Fruit fly (Drosophila melanogaster) whole organism, pupa: ENCODE data around the gene mbc.

ENCODE experiments used
- CG10348 ChIP-seq: fragments of 200-800 bp; sonication (Bioruptor generic); IDR thresholded peaks from 2 replicates; pipeline ENCODE4 v1.3.6; 2022; ENCODE audit warnings: missing biosample characterization, missing genetic modification characterization
- CG12605 ChIP-seq: fragments of 200-800 bp; sonication (Bioruptor generic); IDR thresholded peaks from 2 replicates; pipeline ENCODE4 v1.3.6; 2022; ENCODE audit warnings: missing biosample characterization, missing genetic modification characterization
- CG13204 ChIP-seq: fragments of 200-800 bp; sonication (Bioruptor generic); optimal IDR thresholded peaks from 2 replicates; lab custom pipeline; 2018; ENCODE audit warnings: missing biosample characterization, mild to moderate bottlenecking, missing genetic modification characterization, moderate library complexity
- CG14655 ChIP-seq: fragments of 200-800 bp; sonication (Bioruptor generic); optimal IDR thresholded peaks from 3 replicates; lab custom pipeline; 2017; ENCODE audit warnings: mild to moderate bottlenecking, missing biosample characterization, missing genetic modification reagents, missing genetic modification characterization
- CG15710 ChIP-seq: fragments of 200-800 bp; sonication (Bioruptor generic); optimal IDR thresholded peaks from 2 replicates; lab custom pipeline; 2018; ENCODE audit warnings: missing biosample characterization, mild to moderate bottlenecking, missing genetic modification characterization, moderate library complexity
- CG17806 ChIP-seq: fragments of 200-800 bp; sonication (Bioruptor generic); optimal IDR thresholded peaks from 2 replicates; lab custom pipeline; 2018; ENCODE audit warnings: missing biosample characterization, mild to moderate bottlenecking, missing genetic modification characterization, moderate library complexity
- CG32121 ChIP-seq: fragments of 200-800 bp; sonication (Bioruptor generic); IDR thresholded peaks from 2 replicates; pipeline ENCODE4 v1.3.6; 2022; ENCODE audit warnings: missing biosample characterization, missing genetic modification characterization
- CG34367 ChIP-seq: fragments of 200-800 bp; sonication (Bioruptor generic); optimal IDR thresholded peaks from 2 replicates; lab custom pipeline; 2018; ENCODE audit warnings: missing biosample characterization, mild to moderate bottlenecking, missing genetic modification characterization
- CG4496 ChIP-seq: fragments of 200-800 bp; sonication (Bioruptor generic); IDR thresholded peaks from 3 replicates; pipeline ENCODE4 v1.3.6; 2022; ENCODE audit warnings: missing biosample characterization, missing genetic modification characterization
- CG8159 ChIP-seq: fragments of 200-800 bp; sonication (Bioruptor generic); optimal IDR thresholded peaks from 3 replicates; lab custom pipeline; 2018; ENCODE audit warnings: missing biosample characterization, mild to moderate bottlenecking, missing genetic modification characterization, moderate library complexity
- CG8301 ChIP-seq: fragments of 200-800 bp; sonication (Bioruptor generic); optimal IDR thresholded peaks from 2 replicates; lab custom pipeline; 2018; ENCODE audit warnings: missing biosample characterization, mild to moderate bottlenecking, missing genetic modification characterization
- CG9948 ChIP-seq: fragments of 200-800 bp; sonication (Bioruptor generic); optimal IDR thresholded peaks from 2 replicates; lab custom pipeline; 2018; ENCODE audit warnings: missing biosample characterization, mild to moderate bottlenecking, missing genetic modification characterization, moderate library complexity
- D1 ChIP-seq: fragments of 200-800 bp; sonication (Bioruptor generic); optimal IDR thresholded peaks from 2 replicates; lab custom pipeline; 2018; ENCODE audit warnings: missing biosample characterization, mild to moderate bottlenecking, missing genetic modification characterization, moderate library complexity
- EcR ChIP-seq: fragments of 200-800 bp; sonication (Bioruptor generic); optimal IDR thresholded peaks from 3 replicates; lab custom pipeline; 2019; ENCODE audit warnings: missing biosample characterization, missing genetic modification characterization, mild to moderate bottlenecking, moderate library complexity, missing genetic modification reagents
- Ets98B ChIP-seq: fragments of 200-800 bp; sonication (Bioruptor generic); IDR thresholded peaks from 2 replicates; pipeline ENCODE4 v1.3.6; 2022; ENCODE audit warnings: missing biosample characterization, missing genetic modification characterization
- Pif1A ChIP-seq: fragments of 200-800 bp; sonication (Bioruptor generic); optimal IDR thresholded peaks from 3 replicates; lab custom pipeline; 2016; ENCODE audit warnings: missing biosample characterization, missing genetic modification characterization
- Pif1B ChIP-seq: fragments of 200-800 bp; sonication (Bioruptor generic); optimal IDR thresholded peaks from 3 replicates; lab custom pipeline; 2016; ENCODE audit warnings: missing biosample characterization, missing genetic modification characterization
- Snoo ChIP-seq: fragments of 200-800 bp; sonication (Bioruptor generic); optimal IDR thresholded peaks from 3 replicates; lab custom pipeline; 2017; ENCODE audit warnings: missing biosample characterization, mild to moderate bottlenecking, missing genetic modification characterization, inconsistent platforms
- fd96Ca ChIP-seq: fragments of 200-800 bp; sonication (Bioruptor generic); IDR thresholded peaks from 3 replicates; pipeline ENCODE4 v1.3.6; 2022; ENCODE audit warnings: missing biosample characterization, missing genetic modification characterization
- gl ChIP-seq: fragments of 200-800 bp; sonication (Bioruptor generic); optimal IDR thresholded peaks from 2 replicates; lab custom pipeline; 2018; ENCODE audit warnings: missing biosample characterization, mild to moderate bottlenecking, missing genetic modification characterization
- rn ChIP-seq: fragments of 200-800 bp; sonication (Bioruptor generic); IDR thresholded peaks from 2 replicates; pipeline ENCODE4 v1.3.6; 2022; ENCODE audit warnings: missing biosample characterization, missing genetic modification characterization

Gene mbc

dm6 chr3R:23767417-23767853 lies 14.1 kb upstream of the mbc start, which contains the start of the genes CG10214 and CG10375:
Gene CG10214, minus strand, starts transcription at chr3R:23767488.
Gene CG10375, plus strand, starts transcription at chr3R:23767712.
- no peak for TF ChIP-seq CG14655 (GFP tag; lab: Kevin White, UChicago)
- TF ChIP-seq Pif1B (GFP tag; lab: Kevin White, UChicago): no peak
- no peak for TF ChIP-seq EcR
- TF ChIP-seq CG9948: peak; percentile 29
- TF ChIP-seq CG34367 (tag; lab: Kevin White, UChicago): peak; percentile 14
- TF ChIP-seq Snoo (tag; lab: Kevin White, UChicago): peak; percentile 48
- no peak for TF ChIP-seq CG10348 (GFP tag; lab: Robert Waterston, UW)
- peak; percentile 75 for TF ChIP-seq CG4496 (GFP tag; lab: Robert Waterston, UW)
- peak; percentile 64 for TF ChIP-seq Ets98B (GFP tag; lab: Robert Waterston, UW)
- TF ChIP-seq CG8159 (tag; lab: Kevin White, UChicago): peak; percentile 61
- TF ChIP-seq CG15710 (tag; lab: Kevin White, UChicago): peak; percentile 55
- TF ChIP-seq gl: peak; percentile 26
- no peak for TF ChIP-seq rn (GFP tag; lab: Robert Waterston, UW)
- no peak for TF ChIP-seq CG13204 (GFP tag; lab: Kevin White, UChicago)
- peak; percentile 67; the same call in 1 of the 3 replicates for TF ChIP-seq fd96Ca (GFP tag; lab: Robert Waterston, UW)
- TF ChIP-seq CG12605 (GFP tag; lab: Robert Waterston, UW): peak; percentile 34; the same call in 1 of the 2 replicates
- TF ChIP-seq Pif1A (GFP tag; lab: Kevin White, UChicago): no peak
- peak; percentile 51 for TF ChIP-seq CG17806 (tag; lab: Kevin White, UChicago)
- TF ChIP-seq D1 (tag; lab: Kevin White, UChicago): no peak
- TF ChIP-seq CG8301 (tag; lab: Kevin White, UChicago): peak; percentile 62
- peak; percentile 65 for TF ChIP-seq CG32121 (GFP tag; lab: Robert Waterston, UW)

dm6 chr3R:23772808-23773207 lies 8.8 kb upstream of the mbc start, which contains the start of gene tst:
Gene tst, minus strand, starts transcription at chr3R:23772859.
- TF ChIP-seq Ets98B (GFP tag; lab: Robert Waterston, UW) (peak; percentile 95), fd96Ca (GFP tag; lab: Robert Waterston, UW) (peak; percentile 94), gl (peak; percentile 49), CG32121 (GFP tag; lab: Robert Waterston, UW) (peak; percentile 95), rn (GFP tag; lab: Robert Waterston, UW) (peak; percentile 95), CG17806 (tag; lab: Kevin White, UChicago) (peak; percentile 89), CG8159 (tag; lab: Kevin White, UChicago) (peak; percentile 87), CG14655 (GFP tag; lab: Kevin White, UChicago) (peak; percentile 91), Pif1B (GFP tag; lab: Kevin White, UChicago) (no peak), CG8301 (tag; lab: Kevin White, UChicago) (peak; percentile 82), D1 (tag; lab: Kevin White, UChicago) (no peak), CG4496 (GFP tag; lab: Robert Waterston, UW) (peak; percentile 94), Pif1A (GFP tag; lab: Kevin White, UChicago) (no peak), CG15710 (tag; lab: Kevin White, UChicago) (peak; percentile 89), CG34367 (tag; lab: Kevin White, UChicago) (peak; percentile 80), Snoo (tag; lab: Kevin White, UChicago) (peak; percentile 87), CG9948 (peak; percentile 87), CG10348 (GFP tag; lab: Robert Waterston, UW) (peak; percentile 76), CG12605 (GFP tag; lab: Robert Waterston, UW) (peak; percentile 84), EcR (no peak)
- TF ChIP-seq, all 21 proteins: peak for 16

dm6 chr3R:23773610-23774364 lies 7.8 kb upstream of the mbc start, which contains the start of gene CG10208:
Gene CG10208, minus strand, starts transcription at chr3R:23774127.
- no peak for TF ChIP-seq CG8159 (tag; lab: Kevin White, UChicago)
- TF ChIP-seq CG9948: no peak
- TF ChIP-seq CG13204 (GFP tag; lab: Kevin White, UChicago): no peak
- no peak for TF ChIP-seq fd96Ca (GFP tag; lab: Robert Waterston, UW)
- no peak for TF ChIP-seq gl
- TF ChIP-seq rn (GFP tag; lab: Robert Waterston, UW): no peak
- no peak for TF ChIP-seq EcR

dm6 chr3R:23780757-23781156 lies 808 bp upstream of the mbc start:
- TF ChIP-seq CG10348 (GFP tag; lab: Robert Waterston, UW) (no peak), CG13204 (GFP tag; lab: Kevin White, UChicago) (no peak), CG9948 (no peak), fd96Ca (GFP tag; lab: Robert Waterston, UW) (no peak), CG4496 (GFP tag; lab: Robert Waterston, UW) (no peak), CG32121 (GFP tag; lab: Robert Waterston, UW) (no peak), EcR (no peak), CG12605 (GFP tag; lab: Robert Waterston, UW) (no peak), Pif1A (GFP tag; lab: Kevin White, UChicago) (no peak)
